Worm (Caenorhabditis elegans): ENCODE measurements around the gene gtf-2H1.

ce11 chrIV:257095-257494 is 25.5 kb upstream of the gtf-2H1 start, which contains the start of gene R02D3.8:
- TF ChIP-seq zfp-2 (tag; optimal IDR thresholded peaks at IDR 0.05) (no peak), ceh-32 (tag; optimal IDR thresholded peaks at IDR 0.05; ENCODE audit: poor library complexity) (no peak)

Data from whole organism, L4 larva.